Fruit fly (Drosophila melanogaster) whole organism, prepupa: Measurements from ENCODE around the gene brv2.

Experiments
- CG10631 ChIP-seq: fragments of 200-800 bp; sonication (Bioruptor generic); optimal IDR thresholded peaks from 2 replicates; lab custom pipeline; 2016; ENCODE audit warnings: missing biosample characterization, missing genetic modification characterization
- CG11902 ChIP-seq: fragments of 200-800 bp; sonication (Bioruptor generic); optimal IDR thresholded peaks from 3 replicates; lab custom pipeline; 2016; ENCODE audit warnings: missing biosample characterization, missing genetic modification characterization
- CG1621 ChIP-seq: fragments of 200-800 bp; sonication (Bioruptor generic); optimal IDR thresholded peaks from 3 replicates; lab custom pipeline; 2018; ENCODE audit warnings: missing biosample characterization, mild to moderate bottlenecking, missing genetic modification characterization
- CG6276 ChIP-seq: fragments of 200-800 bp; sonication (Bioruptor generic); optimal IDR thresholded peaks from 2 replicates; lab custom pipeline; 2017; ENCODE audit warnings: missing biosample characterization, mild to moderate bottlenecking, missing genetic modification characterization
- CG8632 ChIP-seq: fragments of 200-800 bp; sonication (Bioruptor generic); optimal IDR thresholded peaks from 3 replicates; lab custom pipeline; 2016; ENCODE audit warnings: missing biosample characterization, missing genetic modification characterization
- esn ChIP-seq: fragments of 200-800 bp; sonication (Bioruptor generic); optimal IDR thresholded peaks from 2 replicates; lab custom pipeline; 2016; ENCODE audit warnings: missing biosample characterization, mild to moderate bottlenecking, missing genetic modification characterization, moderate library complexity

- no peak for TF ChIP-seq CG10631
- TF ChIP-seq CG1621 (tag; lab: Kevin White, UChicago): no peak
- no peak for TF ChIP-seq esn
- no peak for TF ChIP-seq CG6276 (GFP tag; lab: Kevin White, UChicago)
- no peak for TF ChIP-seq CG11902 (GFP tag; lab: Kevin White, UChicago)
- no peak for TF ChIP-seq CG8632 (GFP tag; lab: Kevin White, UChicago)
These were observed 22.0 kb downstream of the brv2 start, which contains the start of gene CG13724 for dm6 chr3L:17322541-17322940.
